Worm (Caenorhabditis elegans) whole organism, midembryonic: Measurements from ENCODE around the gene ttr-40.
A peak's percentile ranks its signal among the peaks of the same experiment; 100 is the strongest.

ENCODE experiments used
- T22C8.4 ChIP-seq: fragments of 200-800 bp; sonication (Bioruptor generic); IDR thresholded peaks from 2 replicates; pipeline ENCODE4 v1.3.6; 2022; ENCODE audit warnings: missing genetic modification characterization, missing compliant biosample characterization
- cog-1 ChIP-seq: sonication (generic microtip); optimal IDR thresholded peaks from 2 replicates; lab custom pipeline; 2016; ENCODE audit warnings: missing genetic modification characterization, missing compliant biosample characterization
- flt-1 ChIP-seq: fragments of 200-800 bp; sonication (Bioruptor generic); IDR thresholded peaks from 2 replicates; pipeline ENCODE4 v1.3.6; 2022; ENCODE audit warnings: missing genetic modification characterization, missing compliant biosample characterization
- klf-2 ChIP-seq: fragments of 200-800 bp; sonication (Bioruptor generic); conservative IDR thresholded peaks from 2 replicates; pipeline ENCODE4 v1.3.6; 2022; ENCODE audit warnings: missing genetic modification reagents, missing genetic modification characterization, missing compliant biosample characterization
- med-1 ChIP-seq: sonication (generic microtip); optimal IDR thresholded peaks from 2 replicates; lab custom pipeline; 2017; ENCODE audit warnings: missing genetic modification characterization, mild to moderate bottlenecking, missing compliant biosample characterization, antibody characterized with exemption, missing genetic modification reagents; ENCODE audit not compliant: insufficient read depth
- ref-1 ChIP-seq: fragments of 200-800 bp; sonication (Bioruptor generic); conservative IDR thresholded peaks from 2 replicates; pipeline ENCODE4 v1.3.6; 2022; ENCODE audit warnings: missing genetic modification reagents, missing genetic modification characterization, missing compliant biosample characterization
- tab-1 ChIP-seq: fragments of 200-800 bp; sonication (Bioruptor generic); IDR thresholded peaks from 2 replicates; pipeline ENCODE4 v1.3.6; 2022; ENCODE audit warnings: missing genetic modification characterization, missing compliant biosample characterization
- ztf-23 ChIP-seq: fragments of 200-800 bp; sonication (Bioruptor generic); IDR thresholded peaks from 2 replicates; pipeline ENCODE4 v1.3.6; 2022; ENCODE audit warnings: missing genetic modification reagents, missing genetic modification characterization, missing compliant biosample characterization
- ztf-29 ChIP-seq: fragments of 200-800 bp; sonication (Bioruptor generic); IDR thresholded peaks from 2 replicates; pipeline ENCODE4 v1.3.6; 2022; ENCODE audit warnings: missing genetic modification reagents, missing genetic modification characterization, missing compliant biosample characterization

ttr-40 gene

ce11 chrV:9355371-9355770 lies at the start of gene ttr-40:
ttr-40 (minus strand) TSS chrV:9355471.
- TF ChIP-seq ztf-23 (GFP tag; lab: Robert Waterston, UW) (no peak), cog-1 (tag; lab: Kevin White, UChicago) (no peak), klf-2 (GFP tag; lab: Robert Waterston, UW) (no peak), ztf-29 (GFP tag; lab: Robert Waterston, UW) (no peak), ref-1 (GFP tag; lab: Robert Waterston, UW) (no peak), T22C8.4 (no peak), med-1 (no peak), flt-1 (GFP tag; lab: Robert Waterston, UW) (no peak), tab-1 (GFP tag; lab: Robert Waterston, UW) (no peak)

- TF ChIP-seq klf-2 (GFP tag; lab: Robert Waterston, UW): no peak
- TF ChIP-seq cog-1 (tag; lab: Kevin White, UChicago): no peak
- no peak for TF ChIP-seq ref-1 (GFP tag; lab: Robert Waterston, UW)
- TF ChIP-seq med-1: no peak
Measured at ce11 chrV:9399886-9400373, 44.7 kb upstream of the ttr-40 start, which contains the start of gene trpp-4. trpp-4 (plus strand) TSS chrV:9400327.

ce11 chrV:9394938-9395639 lies 39.8 kb upstream of the ttr-40 start:
- TF ChIP-seq T22C8.4: no peak
- no peak for TF ChIP-seq ztf-29 (GFP tag; lab: Robert Waterston, UW)
- TF ChIP-seq cog-1 (tag; lab: Kevin White, UChicago): no peak
- no peak for TF ChIP-seq med-1
- no peak for TF ChIP-seq ztf-23 (GFP tag; lab: Robert Waterston, UW)
- no peak for TF ChIP-seq ref-1 (GFP tag; lab: Robert Waterston, UW)
- no peak for TF ChIP-seq tab-1 (GFP tag; lab: Robert Waterston, UW)
- TF ChIP-seq flt-1 (GFP tag; lab: Robert Waterston, UW): no peak
- no peak for TF ChIP-seq klf-2 (GFP tag; lab: Robert Waterston, UW)

ce11 chrV:9391959-9392358 lies 36.7 kb upstream of the ttr-40 start:
- TF ChIP-seq T22C8.4 (no peak), ztf-23 (GFP tag; lab: Robert Waterston, UW) (no peak), med-1 (no peak), klf-2 (GFP tag; lab: Robert Waterston, UW) (no peak), cog-1 (tag; lab: Kevin White, UChicago) (no peak), tab-1 (GFP tag; lab: Robert Waterston, UW) (no peak), flt-1 (GFP tag; lab: Robert Waterston, UW) (no peak), ztf-29 (GFP tag; lab: Robert Waterston, UW) (no peak), ref-1 (GFP tag; lab: Robert Waterston, UW) (no peak)

- TF ChIP-seq ref-1 (GFP tag; lab: Robert Waterston, UW): no peak
- no peak for TF ChIP-seq tab-1 (GFP tag; lab: Robert Waterston, UW)
- no peak for TF ChIP-seq flt-1 (GFP tag; lab: Robert Waterston, UW)
- no peak for TF ChIP-seq T22C8.4
- TF ChIP-seq ztf-23 (GFP tag; lab: Robert Waterston, UW): no peak
- no peak for TF ChIP-seq cog-1 (tag; lab: Kevin White, UChicago)
- no peak for TF ChIP-seq ztf-29 (GFP tag; lab: Robert Waterston, UW)
- TF ChIP-seq med-1: no peak
- TF ChIP-seq klf-2 (GFP tag; lab: Robert Waterston, UW): no peak
Measured at ce11 chrV:9386143-9386542, 30.9 kb upstream of the ttr-40 start, which contains the start of gene hum-2. hum-2 (plus strand) TSS chrV:9386175.

- TF ChIP-seq ref-1 (GFP tag; lab: Robert Waterston, UW): no peak
- no peak for TF ChIP-seq cog-1 (tag; lab: Kevin White, UChicago)
- no peak for TF ChIP-seq ztf-29 (GFP tag; lab: Robert Waterston, UW)
- TF ChIP-seq flt-1 (GFP tag; lab: Robert Waterston, UW): no peak
- TF ChIP-seq klf-2 (GFP tag; lab: Robert Waterston, UW): no peak
- TF ChIP-seq ztf-23 (GFP tag; lab: Robert Waterston, UW): no peak
- TF ChIP-seq med-1: no peak
- TF ChIP-seq T22C8.4: no peak
- no peak for TF ChIP-seq tab-1 (GFP tag; lab: Robert Waterston, UW)
Measured at ce11 chrV:9384949-9385348, 29.7 kb upstream of the ttr-40 start.

ce11 chrV:9384359-9384758 lies 29.1 kb upstream of the ttr-40 start:
- TF ChIP-seq cog-1 (tag; lab: Kevin White, UChicago): no peak
- no peak for TF ChIP-seq tab-1 (GFP tag; lab: Robert Waterston, UW)
- TF ChIP-seq ref-1 (GFP tag; lab: Robert Waterston, UW): no peak
- no peak for TF ChIP-seq med-1
- no peak for TF ChIP-seq flt-1 (GFP tag; lab: Robert Waterston, UW)
- no peak for TF ChIP-seq T22C8.4
- no peak for TF ChIP-seq ztf-23 (GFP tag; lab: Robert Waterston, UW)
- no peak for TF ChIP-seq klf-2 (GFP tag; lab: Robert Waterston, UW)
- no peak for TF ChIP-seq ztf-29 (GFP tag; lab: Robert Waterston, UW)

- TF ChIP-seq T22C8.4 (peak; percentile 49; the same call in 1 of the 2 replicates), ztf-29 (GFP tag; lab: Robert Waterston, UW) (no peak)
Measured at ce11 chrV:9382538-9383328, 27.5 kb upstream of the ttr-40 start.

- TF ChIP-seq T22C8.4 (no peak), klf-2 (GFP tag; lab: Robert Waterston, UW) (no peak), ref-1 (GFP tag; lab: Robert Waterston, UW) (no peak), flt-1 (GFP tag; lab: Robert Waterston, UW) (no peak), tab-1 (GFP tag; lab: Robert Waterston, UW) (no peak), ztf-23 (GFP tag; lab: Robert Waterston, UW) (no peak), ztf-29 (GFP tag; lab: Robert Waterston, UW) (no peak), cog-1 (tag; lab: Kevin White, UChicago) (no peak), med-1 (no peak)
Measured at ce11 chrV:9381846-9382363, 26.6 kb upstream of the ttr-40 start, which contains the start of gene E02C12.12. E02C12.12 (minus strand) TSS chrV:9382313.
